Fruit fly (Drosophila melanogaster) whole organism, embryonic: ENCODE data around the gene CG1142.

ENCODE experiments used
- B-H2 ChIP-seq: fragments of 200-800 bp; sonication (Bioruptor generic); optimal IDR thresholded peaks from 2 replicates; lab custom pipeline; 2018; ENCODE audit warnings: missing biosample characterization, mild to moderate bottlenecking, missing genetic modification characterization
- Bgb ChIP-seq: fragments of 200-800 bp; sonication (Bioruptor generic); IDR thresholded peaks from 2 replicates; pipeline ENCODE4 v1.3.6; 2022; ENCODE audit warnings: missing biosample characterization, missing genetic modification characterization; ENCODE audit not compliant: partially characterized antibody
- CG10431 ChIP-seq: fragments of 200-800 bp; sonication (Bioruptor generic); optimal IDR thresholded peaks from 3 replicates; lab custom pipeline; 2018; ENCODE audit warnings: missing biosample characterization, mild to moderate bottlenecking, missing genetic modification characterization
- CG10543 ChIP-seq: fragments of 200-800 bp; sonication (Bioruptor generic); optimal IDR thresholded peaks from 3 replicates; lab custom pipeline; 2017; ENCODE audit warnings: missing biosample characterization, mild to moderate bottlenecking, missing genetic modification characterization, moderate library complexity
- CG10979 ChIP-seq: fragments of 200-800 bp; sonication (Bioruptor generic); optimal IDR thresholded peaks from 2 replicates; lab custom pipeline; 2018; ENCODE audit warnings: missing biosample characterization, mild to moderate bottlenecking, missing genetic modification characterization, moderate library complexity
- CG11456 ChIP-seq: fragments of 200-800 bp; sonication (Bioruptor generic); IDR thresholded peaks from 3 replicates; pipeline ENCODE4 v1.3.6; 2022; ENCODE audit warnings: missing biosample characterization, missing genetic modification characterization
- CG12299 ChIP-seq: fragments of 200-800 bp; sonication (Bioruptor generic); optimal IDR thresholded peaks from 2 replicates; lab custom pipeline; 2018; ENCODE audit warnings: missing biosample characterization, mild to moderate bottlenecking, missing genetic modification characterization
- CG13296 ChIP-seq: fragments of 200-800 bp; sonication (Bioruptor generic); optimal IDR thresholded peaks from 3 replicates; lab custom pipeline; 2018; ENCODE audit warnings: missing biosample characterization, mild to moderate bottlenecking, missing genetic modification characterization
- CG15073 ChIP-seq: fragments of 200-800 bp; sonication (Bioruptor generic); optimal IDR thresholded peaks from 2 replicates; lab custom pipeline; 2016; ENCODE audit warnings: missing biosample characterization, missing genetic modification characterization
- CG1603 ChIP-seq: fragments of 200-800 bp; sonication (Bioruptor generic); optimal IDR thresholded peaks from 2 replicates; lab custom pipeline; 2019; ENCODE audit warnings: missing biosample characterization, mild to moderate bottlenecking, missing genetic modification characterization, moderate library complexity
- CG17568 ChIP-seq: fragments of 200-800 bp; sonication (Bioruptor generic); optimal IDR thresholded peaks from 2 replicates; lab custom pipeline; 2018; ENCODE audit warnings: missing biosample characterization, mild to moderate bottlenecking, missing genetic modification characterization, moderate library complexity
- CG18619 ChIP-seq: fragments of 200-800 bp; sonication (Bioruptor generic); optimal IDR thresholded peaks from 3 replicates; lab custom pipeline; 2017; ENCODE audit warnings: missing biosample characterization, mild to moderate bottlenecking, missing genetic modification characterization
- CG2199 ChIP-seq: fragments of 200-800 bp; sonication (Bioruptor generic); IDR thresholded peaks from 3 replicates; pipeline ENCODE4 v1.3.6; 2022; ENCODE audit warnings: missing biosample characterization, missing genetic modification characterization
- CG31224 ChIP-seq: fragments of 200-800 bp; sonication (Bioruptor generic); IDR thresholded peaks from 2 replicates; pipeline ENCODE4 v1.3.6; 2022; ENCODE audit warnings: missing biosample characterization, missing genetic modification characterization
- CG32767 ChIP-seq: fragments of 200-800 bp; sonication (Bioruptor generic); IDR thresholded peaks from 2 replicates; pipeline ENCODE4 v1.3.6; 2022; ENCODE audit warnings: missing biosample characterization, missing genetic modification characterization
- CG3281 ChIP-seq: fragments of 200-800 bp; sonication (Bioruptor generic); optimal IDR thresholded peaks from 3 replicates; lab custom pipeline; 2017; ENCODE audit warnings: missing biosample characterization, mild to moderate bottlenecking, missing genetic modification characterization
- CG34376 ChIP-seq: fragments of 200-800 bp; sonication (Bioruptor generic); optimal IDR thresholded peaks from 2 replicates; lab custom pipeline; 2018; ENCODE audit warnings: missing biosample characterization, mild to moderate bottlenecking, missing genetic modification characterization
- CG6765 ChIP-seq: fragments of 200-800 bp; sonication (Bioruptor generic); optimal IDR thresholded peaks from 3 replicates; lab custom pipeline; 2017; ENCODE audit warnings: missing biosample characterization, mild to moderate bottlenecking, missing genetic modification characterization
- CG6854 ChIP-seq: fragments of 200-800 bp; sonication (Bioruptor generic); optimal IDR thresholded peaks from 3 replicates; lab custom pipeline; 2017; ENCODE audit warnings: missing biosample characterization, mild to moderate bottlenecking, missing genetic modification characterization
- CG7271 ChIP-seq: fragments of 200-800 bp; sonication (Bioruptor generic); optimal IDR thresholded peaks from 2 replicates; lab custom pipeline; 2018; ENCODE audit warnings: missing biosample characterization, mild to moderate bottlenecking, missing genetic modification characterization, moderate library complexity
- CG7839 ChIP-seq: fragments of 200-800 bp; sonication (Bioruptor generic); optimal IDR thresholded peaks from 3 replicates; lab custom pipeline; 2018; ENCODE audit warnings: missing biosample characterization, mild to moderate bottlenecking, missing genetic modification characterization, moderate library complexity
- Dbx ChIP-seq: fragments of 200-800 bp; sonication (Bioruptor generic); IDR thresholded peaks from 3 replicates; pipeline ENCODE4 v1.3.6; 2022; ENCODE audit warnings: missing biosample characterization, missing genetic modification characterization
- GATAe ChIP-seq: fragments of 200-800 bp; sonication (Bioruptor generic); conservative IDR thresholded peaks from 2 replicates; pipeline ENCODE4 v1.3.6; 2022; ENCODE audit warnings: missing biosample characterization, missing genetic modification characterization
- HHEX ChIP-seq: fragments of 200-800 bp; sonication (Bioruptor generic); optimal IDR thresholded peaks from 3 replicates; lab custom pipeline; 2017; ENCODE audit warnings: missing biosample characterization, mild to moderate bottlenecking, missing genetic modification characterization, missing genetic modification reagents
- Hey ChIP-seq: fragments of 200-800 bp; sonication (Bioruptor generic); optimal IDR thresholded peaks from 3 replicates; lab custom pipeline; 2018; ENCODE audit warnings: missing biosample characterization, mild to moderate bottlenecking, missing genetic modification characterization
- Hmr ChIP-seq: fragments of 200-800 bp; sonication (Bioruptor generic); optimal IDR thresholded peaks from 3 replicates; lab custom pipeline; 2017; ENCODE audit warnings: mild to moderate bottlenecking, missing biosample characterization, missing genetic modification reagents, missing genetic modification characterization
- Jarid2 ChIP-seq: fragments of 200-800 bp; sonication (Bioruptor generic); optimal IDR thresholded peaks from 3 replicates; lab custom pipeline; 2017; ENCODE audit warnings: mild to moderate bottlenecking, missing biosample characterization, missing genetic modification reagents, missing genetic modification characterization
- Med ChIP-seq: fragments of 200-800 bp; sonication (Bioruptor generic); peaks from one replicate; lab custom pipeline; 2016; ENCODE audit warnings: missing biosample characterization, missing genetic modification characterization, mild to moderate bottlenecking, inconsistent platforms, moderate library complexity
- Meics ChIP-seq: fragments of 200-800 bp; sonication (Bioruptor generic); optimal IDR thresholded peaks from 2 replicates; lab custom pipeline; 2017; ENCODE audit warnings: missing biosample characterization, mild to moderate bottlenecking, missing genetic modification characterization
- Oli ChIP-seq: fragments of 200-800 bp; sonication (Bioruptor generic); optimal IDR thresholded peaks from 2 replicates; lab custom pipeline; 2018; ENCODE audit warnings: missing biosample characterization, mild to moderate bottlenecking, missing genetic modification characterization, moderate library complexity
- Rfx ChIP-seq: fragments of 200-800 bp; sonication (Bioruptor generic); IDR thresholded peaks from 2 replicates; pipeline ENCODE4 v1.3.6; 2022; ENCODE audit warnings: missing biosample characterization, missing genetic modification characterization
- Six4 ChIP-seq: fragments of 200-800 bp; sonication (Bioruptor generic); optimal IDR thresholded peaks from 2 replicates; lab custom pipeline; 2016; ENCODE audit warnings: missing biosample characterization, missing genetic modification characterization
- ac ChIP-seq: fragments of 200-800 bp; sonication (Bioruptor generic); optimal IDR thresholded peaks from 3 replicates; lab custom pipeline; 2017; ENCODE audit warnings: missing biosample characterization, mild to moderate bottlenecking, missing genetic modification characterization
- bsh ChIP-seq, 2 experiments: fragments of 200-800 bp; sonication (Bioruptor generic); optimal IDR thresholded peaks; 2 replicates each; lab custom pipeline; 2017 to 2018; ENCODE audit warnings: mild to moderate bottlenecking in 2 of 2, missing biosample characterization in 2 of 2, missing genetic modification characterization in 2 of 2, moderate library complexity in 1 of 2
- crol ChIP-seq: fragments of 200-800 bp; sonication (Bioruptor generic); IDR thresholded peaks from 2 replicates; pipeline ENCODE4 v1.3.6; 2022; ENCODE audit warnings: missing biosample characterization, missing genetic modification characterization
- ems ChIP-seq: fragments of 200-800 bp; sonication (Bioruptor generic); optimal IDR thresholded peaks from 3 replicates; lab custom pipeline; 2016; ENCODE audit warnings: missing biosample characterization, missing genetic modification characterization
- esg ChIP-seq: fragments of 200-800 bp; sonication (Bioruptor generic); conservative IDR thresholded peaks from 2 replicates; pipeline ENCODE4 v1.3.6; 2022; ENCODE audit warnings: missing biosample characterization, missing genetic modification characterization
- exex ChIP-seq: fragments of 200-800 bp; sonication (Bioruptor generic); optimal IDR thresholded peaks from 4 replicates; lab custom pipeline; 2018; ENCODE audit warnings: missing biosample characterization, mild to moderate bottlenecking, missing genetic modification characterization, moderate library complexity
- ftz-f1 ChIP-seq: fragments of 200-800 bp; sonication (Bioruptor generic); optimal IDR thresholded peaks from 2 replicates; lab custom pipeline; 2016; ENCODE audit warnings: missing biosample characterization, missing genetic modification characterization
- grau ChIP-seq: fragments of 200-800 bp; optimal IDR thresholded peaks from 3 replicates; lab custom pipeline; 2019; ENCODE audit warnings: missing biosample characterization, mild to moderate bottlenecking, missing genetic modification characterization, moderate library complexity
- nerfin-1 ChIP-seq: fragments of 200-800 bp; sonication (Bioruptor generic); optimal IDR thresholded peaks from 3 replicates; lab custom pipeline; 2019; ENCODE audit warnings: missing biosample characterization, mild to moderate bottlenecking, missing genetic modification characterization, moderate library complexity
- nerfin-2 ChIP-seq: fragments of 200-800 bp; sonication (Bioruptor generic); IDR thresholded peaks from 2 replicates; pipeline ENCODE4 v1.3.6; 2022; ENCODE audit warnings: missing biosample characterization, missing genetic modification characterization; ENCODE audit not compliant: partially characterized antibody
- nom ChIP-seq: fragments of 200-800 bp; sonication (Bioruptor generic); optimal IDR thresholded peaks from 2 replicates; lab custom pipeline; 2017; ENCODE audit warnings: missing biosample characterization, missing genetic modification characterization, mild to moderate bottlenecking, moderate library complexity, missing genetic modification reagents
- onecut ChIP-seq: fragments of 200-800 bp; sonication (Bioruptor generic); IDR thresholded peaks from 2 replicates; pipeline ENCODE4 v1.3.6; 2022; ENCODE audit warnings: missing biosample characterization, missing genetic modification characterization
- p53 ChIP-seq: fragments of 200-800 bp; sonication (Bioruptor generic); optimal IDR thresholded peaks from 2 replicates; lab custom pipeline; 2016; ENCODE audit warnings: missing biosample characterization, missing genetic modification characterization
- pnt ChIP-seq: fragments of 200-800 bp; sonication (Bioruptor generic); optimal IDR thresholded peaks from 3 replicates; lab custom pipeline; 2016; ENCODE audit warnings: missing biosample characterization, missing genetic modification characterization
- run ChIP-seq: fragments of 200-800 bp; sonication (Bioruptor generic); optimal IDR thresholded peaks from 3 replicates; lab custom pipeline; 2018; ENCODE audit warnings: missing biosample characterization, mild to moderate bottlenecking, missing genetic modification characterization
- sens ChIP-seq: fragments of 200-800 bp; sonication (Bioruptor generic); peaks from one replicate; lab custom pipeline; 2016; ENCODE audit warnings: missing biosample characterization, missing genetic modification characterization
- z ChIP-seq: fragments of 200-800 bp; sonication (Bioruptor generic); IDR thresholded peaks from 3 replicates; pipeline ENCODE4 v1.3.6; 2022; ENCODE audit warnings: missing biosample characterization, missing genetic modification characterization

Gene CG1142

DNA sequence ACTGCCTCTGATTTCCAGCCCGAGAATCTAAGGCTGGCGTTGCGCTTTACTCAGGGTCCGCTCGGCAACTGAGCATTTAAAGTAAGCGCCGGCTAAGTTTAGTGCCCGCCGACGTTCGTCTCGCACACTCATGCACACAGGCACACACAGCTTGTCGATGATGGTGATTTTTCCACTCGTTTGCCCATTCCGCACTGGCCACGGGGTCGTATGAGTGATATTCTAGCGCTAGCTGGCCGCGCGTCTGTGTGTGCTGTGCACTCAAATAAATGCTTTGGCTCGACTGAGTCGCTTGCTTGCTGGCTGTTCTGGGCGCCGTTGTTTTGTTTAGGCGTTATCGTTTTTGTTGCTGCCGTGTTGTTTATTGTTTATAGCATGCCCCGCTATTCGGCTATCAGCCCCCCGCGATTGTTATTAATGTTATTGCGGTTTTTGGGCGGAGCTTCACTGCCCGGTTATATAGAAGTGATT is 42.1 kb upstream of the CG1142 start, which contains the start of gene alpha-Est8 (continued):
- TF ChIP-seq CG6765 (peak; percentile 39), esg (no peak), HHEX (GFP tag; lab: Kevin White, UChicago) (peak; percentile 21), CG34376 (GFP tag; lab: Kevin White, UChicago) (peak; percentile 84), CG15073 (GFP tag; lab: Kevin White, UChicago) (no peak), ac (GFP tag; lab: Kevin White, UChicago) (no peak), p53 (GFP tag; lab: Kevin White, UChicago) (no peak), Bgb (GFP tag; lab: Robert Waterston, UW) (peak; percentile 73), pnt (GFP tag; lab: Kevin White, UChicago) (no peak), z (GFP tag; lab: Robert Waterston, UW) (peak; percentile 97), CG1603 (no peak), B-H2 (GFP tag; lab: Kevin White, UChicago) (peak; percentile 58), grau (tag; lab: Kevin White, UChicago) (peak; percentile 22), ftz-f1 (GFP tag; lab: Kevin White, UChicago) (peak; percentile 13), CG12299 (tag; lab: Kevin White, UChicago) (peak; percentile 15), run (tag; lab: Kevin White, UChicago) (peak; percentile 56), CG18619 (no peak), CG10979 (no peak), CG13296 (GFP tag; lab: Kevin White, UChicago) (peak; percentile 23), CG10543 (GFP tag; lab: Kevin White, UChicago) (peak; percentile 93), CG7271 (tag; lab: Kevin White, UChicago) (no peak), CG11456 (GFP tag; lab: Robert Waterston, UW) (0 out of 3 replicates have a peak, but pooled peaks have one; percentile 63), Meics (GFP tag; lab: Kevin White, UChicago) (peak; percentile 3), nerfin-2 (GFP tag; lab: Robert Waterston, UW) (0 out of 2 replicates have a peak, but pooled peaks have one; percentile 16), Jarid2 (GFP tag; lab: Kevin White, UChicago) (peak; percentile 54), CG32767 (GFP tag; lab: Robert Waterston, UW) (no peak), Med (peak; percentile 82), CG31224 (peak; percentile 100), nerfin-1 (tag; lab: Kevin White, UChicago) (no peak), ems (GFP tag; lab: Kevin White, UChicago) (no peak), Hey (tag; lab: Kevin White, UChicago) (peak; percentile 88), sens (GFP tag; lab: Kevin White, UChicago) (peak; percentile 41), CG3281 (peak; percentile 38), CG2199 (GFP tag; lab: Robert Waterston, UW) (0 out of 3 replicates have a peak, but pooled peaks have one; percentile 55), Hmr (GFP tag; lab: Kevin White, UChicago) (peak; percentile 40), Rfx (peak; percentile 34; the same call in 1 of the 2 replicates), CG7839 (tag; lab: Kevin White, UChicago) (peak; percentile 6), nom (GFP tag; lab: Kevin White, UChicago) (no peak), bsh (GFP tag; optimal IDR thresholded peaks at IDR 0.05; lab: Kevin White, UChicago) (no peak), CG10431 (GFP tag; lab: Kevin White, UChicago) (no peak), exex (tag; lab: Kevin White, UChicago) (peak; percentile 89), CG17568 (no peak), Dbx (GFP tag; lab: Robert Waterston, UW) (0 out of 3 replicates have a peak, but pooled peaks have one; percentile 30), crol (0 out of 2 replicates have a peak, but pooled peaks have one; percentile 7), GATAe (GFP tag; lab: Robert Waterston, UW) (0 out of 2 replicates have a peak, but pooled peaks have one; percentile 16), Six4 (GFP tag; lab: Kevin White, UChicago) (no peak), Oli (no peak), CG6854 (GFP tag; lab: Kevin White, UChicago) (peak; percentile 2), onecut (GFP tag; lab: Robert Waterston, UW) (no peak)
